Fruit fly (Drosophila melanogaster) whole organism, embryonic: ENCODE measurements around the gene Acp36DE.

ENCODE experiments used
- CG1024 ChIP-seq: fragments of 200-800 bp; sonication (Bioruptor generic); IDR thresholded peaks from 2 replicates; pipeline ENCODE4 v1.3.6; 2022; ENCODE audit warnings: missing biosample characterization, missing genetic modification characterization
- CG10267 ChIP-seq: fragments of 200-800 bp; sonication (Bioruptor generic); optimal IDR thresholded peaks from 2 replicates; lab custom pipeline; 2018; ENCODE audit warnings: missing biosample characterization, mild to moderate bottlenecking, missing genetic modification characterization, moderate library complexity
- CG10543 ChIP-seq: fragments of 200-800 bp; sonication (Bioruptor generic); optimal IDR thresholded peaks from 3 replicates; lab custom pipeline; 2017; ENCODE audit warnings: missing biosample characterization, mild to moderate bottlenecking, missing genetic modification characterization, moderate library complexity
- CG12155 ChIP-seq: fragments of 200-800 bp; sonication (Bioruptor generic); optimal IDR thresholded peaks from 3 replicates; lab custom pipeline; 2016; ENCODE audit warnings: missing biosample characterization, missing genetic modification characterization
- CG12219 ChIP-seq: fragments of 200-800 bp; sonication (Bioruptor generic); optimal IDR thresholded peaks from 3 replicates; lab custom pipeline; 2018; ENCODE audit warnings: missing biosample characterization, mild to moderate bottlenecking, missing genetic modification characterization
- CG14860 ChIP-seq: fragments of 200-800 bp; sonication (Bioruptor generic); IDR thresholded peaks from 3 replicates; pipeline ENCODE4 v1.3.6; 2022; ENCODE audit warnings: missing biosample characterization, missing genetic modification characterization; ENCODE audit not compliant: partially characterized antibody
- CG15514 ChIP-seq: fragments of 200-800 bp; sonication (Bioruptor generic); optimal IDR thresholded peaks from 3 replicates; lab custom pipeline; 2017; ENCODE audit warnings: missing biosample characterization, missing genetic modification characterization, mild to moderate bottlenecking, moderate library complexity, missing genetic modification reagents
- CG1602 ChIP-seq: fragments of 200-800 bp; sonication (Bioruptor generic); optimal IDR thresholded peaks from 3 replicates; lab custom pipeline; 2016; ENCODE audit warnings: missing biosample characterization, missing genetic modification characterization
- CG17359 ChIP-seq: fragments of 200-800 bp; sonication (Bioruptor generic); optimal IDR thresholded peaks from 3 replicates; lab custom pipeline; 2018; ENCODE audit warnings: missing biosample characterization, mild to moderate bottlenecking, missing genetic modification characterization, moderate library complexity
- CG1832 ChIP-seq: fragments of 200-800 bp; sonication (Bioruptor generic); optimal IDR thresholded peaks from 2 replicates; lab custom pipeline; 2017; ENCODE audit warnings: missing biosample characterization, mild to moderate bottlenecking, missing genetic modification characterization, inconsistent platforms
- CG2116 ChIP-seq: fragments of 200-800 bp; sonication (Bioruptor generic); optimal IDR thresholded peaks from 3 replicates; lab custom pipeline; 2018; ENCODE audit warnings: missing biosample characterization, mild to moderate bottlenecking, missing genetic modification characterization
- CG2678 ChIP-seq: fragments of 200-800 bp; sonication (Bioruptor generic); optimal IDR thresholded peaks from 3 replicates; lab custom pipeline; 2019; ENCODE audit warnings: missing biosample characterization, mild to moderate bottlenecking, missing genetic modification characterization, moderate library complexity
- CG3995 ChIP-seq: fragments of 200-800 bp; sonication (Bioruptor generic); optimal IDR thresholded peaks from 3 replicates; lab custom pipeline; 2016; ENCODE audit warnings: missing biosample characterization, missing genetic modification characterization
- CG4730 ChIP-seq: fragments of 200-800 bp; sonication (Bioruptor generic); IDR thresholded peaks from 2 replicates; pipeline ENCODE4 v1.3.6; 2022; ENCODE audit warnings: missing biosample characterization, missing genetic modification characterization
- CG5245 ChIP-seq: fragments of 200-800 bp; sonication (Bioruptor generic); optimal IDR thresholded peaks from 3 replicates; lab custom pipeline; 2016; ENCODE audit warnings: missing biosample characterization, missing genetic modification characterization
- CG6272 ChIP-seq: fragments of 200-800 bp; sonication (Bioruptor generic); IDR thresholded peaks from 2 replicates; pipeline ENCODE4 v1.3.6; 2022; ENCODE audit warnings: missing biosample characterization, missing genetic modification characterization
- CG7987 ChIP-seq: fragments of 200-800 bp; sonication (Bioruptor generic); optimal IDR thresholded peaks from 2 replicates; lab custom pipeline; 2018; ENCODE audit warnings: missing biosample characterization, mild to moderate bottlenecking, missing genetic modification characterization, moderate library complexity
- CrebB ChIP-seq: fragments of 200-800 bp; sonication (Bioruptor generic); optimal IDR thresholded peaks from 3 replicates; lab custom pipeline; 2018; ENCODE audit warnings: missing biosample characterization, mild to moderate bottlenecking, missing genetic modification characterization
- Dad ChIP-seq: fragments of 200-800 bp; sonication (Bioruptor generic); optimal IDR thresholded peaks from 3 replicates; lab custom pipeline; 2016; ENCODE audit warnings: missing biosample characterization, missing genetic modification characterization
- Eip74EF ChIP-seq, 2 experiments: fragments of 200-800 bp in 1 of 2; fragments of >200 bp in 1 of 2; sonication (Bioruptor generic) in 1 of 2; optimal IDR thresholded peaks; 2 replicates each; lab custom pipeline; 2017 to 2019; ENCODE audit warnings: missing biosample characterization in 2 of 2, missing genetic modification characterization in 2 of 2, mild to moderate bottlenecking in 1 of 2, moderate library complexity in 1 of 2
- Fer3 ChIP-seq: fragments of 200-800 bp; sonication (Bioruptor generic); optimal IDR thresholded peaks from 2 replicates; lab custom pipeline; 2018; ENCODE audit warnings: missing biosample characterization, mild to moderate bottlenecking, missing genetic modification characterization, moderate library complexity
- Gug ChIP-seq: fragments of 200-800 bp; sonication (Bioruptor generic); IDR thresholded peaks from 4 replicates; pipeline ENCODE4 v1.3.6; 2022; ENCODE audit warnings: missing biosample characterization, missing genetic modification characterization
- HLH54F ChIP-seq: fragments of 200-800 bp; sonication (Bioruptor generic); optimal IDR thresholded peaks from 3 replicates; lab custom pipeline; 2016; ENCODE audit warnings: missing biosample characterization, missing genetic modification characterization
- MTF-1 ChIP-seq: fragments of 200-800 bp; sonication (Bioruptor generic); optimal IDR thresholded peaks from 2 replicates; lab custom pipeline; 2018; ENCODE audit warnings: missing biosample characterization, mild to moderate bottlenecking, missing genetic modification characterization, borderline replicate concordance
- Mrtf ChIP-seq: fragments of 200-800 bp; sonication (Bioruptor generic); IDR thresholded peaks from 3 replicates; pipeline ENCODE4 v1.3.6; 2022; ENCODE audit warnings: missing biosample characterization, missing genetic modification characterization
- Myb ChIP-seq: fragments of 200-800 bp; sonication (Bioruptor generic); optimal IDR thresholded peaks from 2 replicates; lab custom pipeline; 2016; ENCODE audit warnings: missing biosample characterization, missing genetic modification characterization
- Oaz ChIP-seq: fragments of 200-800 bp; sonication (Bioruptor generic); IDR thresholded peaks from 2 replicates; pipeline ENCODE4 v1.3.6; 2022; ENCODE audit warnings: missing biosample characterization, missing genetic modification characterization
- TFAM ChIP-seq: fragments of 200-800 bp; sonication (Bioruptor generic); optimal IDR thresholded peaks from 2 replicates; lab custom pipeline; 2017; ENCODE audit warnings: missing biosample characterization, missing genetic modification characterization, inconsistent platforms
- aop ChIP-seq: fragments of 200-800 bp; sonication (Bioruptor generic); IDR thresholded peaks from 2 replicates; pipeline ENCODE4 v1.3.6; 2022; ENCODE audit warnings: missing biosample characterization, missing genetic modification characterization
- ato ChIP-seq: fragments of 200-800 bp; sonication (Bioruptor generic); IDR thresholded peaks from 2 replicates; pipeline ENCODE4 v1.3.6; 2022; ENCODE audit warnings: missing biosample characterization, missing genetic modification characterization; ENCODE audit not compliant: partially characterized antibody
- cad ChIP-seq: fragments of >200 bp; optimal IDR thresholded peaks from 2 replicates; lab custom pipeline; 2017; ENCODE audit warnings: missing biosample characterization, missing genetic modification characterization
- chn ChIP-seq: fragments of 200-800 bp; sonication (Bioruptor generic); optimal IDR thresholded peaks from 2 replicates; lab custom pipeline; 2016; ENCODE audit warnings: missing biosample characterization, missing genetic modification characterization
- emc ChIP-seq: fragments of 200-800 bp; sonication (Bioruptor generic); optimal IDR thresholded peaks from 2 replicates; lab custom pipeline; 2016; ENCODE audit warnings: missing biosample characterization, missing genetic modification characterization
- fd3F ChIP-seq: fragments of 200-800 bp; sonication (Bioruptor generic); optimal IDR thresholded peaks from 2 replicates; lab custom pipeline; 2018; ENCODE audit warnings: missing biosample characterization, mild to moderate bottlenecking, missing genetic modification characterization, moderate library complexity
- fd64A ChIP-seq: fragments of 200-800 bp; sonication (Bioruptor generic); optimal IDR thresholded peaks from 3 replicates; lab custom pipeline; 2018; ENCODE audit warnings: missing biosample characterization, mild to moderate bottlenecking, missing genetic modification characterization
- grn ChIP-seq: fragments of 200-800 bp; sonication (Bioruptor generic); optimal IDR thresholded peaks from 3 replicates; lab custom pipeline; 2017; ENCODE audit warnings: missing biosample characterization, missing genetic modification characterization
- gt ChIP-seq: fragments of 200-800 bp; sonication (Bioruptor generic); IDR thresholded peaks from 2 replicates; pipeline ENCODE4 v1.3.6; 2022; ENCODE audit warnings: missing biosample characterization, missing genetic modification characterization
- her ChIP-seq: fragments of 200-800 bp; sonication (Bioruptor generic); optimal IDR thresholded peaks from 2 replicates; lab custom pipeline; 2016; ENCODE audit warnings: missing biosample characterization, missing genetic modification characterization
- kah ChIP-seq: fragments of 200-800 bp; sonication (Bioruptor generic); optimal IDR thresholded peaks from 2 replicates; lab custom pipeline; 2018; ENCODE audit warnings: missing biosample characterization, mild to moderate bottlenecking, missing genetic modification characterization
- lab ChIP-seq: fragments of 200-800 bp; sonication (Bioruptor generic); optimal IDR thresholded peaks from 3 replicates; lab custom pipeline; 2017; ENCODE audit warnings: missing biosample characterization, missing genetic modification characterization, mild to moderate bottlenecking, moderate library complexity, missing genetic modification reagents
- mld ChIP-seq: fragments of 200-800 bp; sonication (Bioruptor generic); IDR thresholded peaks from 3 replicates; pipeline ENCODE4 v1.3.6; 2022; ENCODE audit warnings: missing biosample characterization, missing genetic modification characterization; ENCODE audit not compliant: partially characterized antibody
- pb ChIP-seq: fragments of 200-800 bp; sonication (Bioruptor generic); optimal IDR thresholded peaks from 3 replicates; lab custom pipeline; 2016; ENCODE audit warnings: missing biosample characterization, missing genetic modification characterization
- pfk ChIP-seq: fragments of 200-800 bp; sonication (Bioruptor generic); optimal IDR thresholded peaks from 2 replicates; lab custom pipeline; 2018; ENCODE audit warnings: missing biosample characterization, mild to moderate bottlenecking, missing genetic modification characterization, moderate library complexity
- pho ChIP-seq: fragments of 200-800 bp; sonication (Bioruptor generic); optimal IDR thresholded peaks from 2 replicates; lab custom pipeline; 2016; ENCODE audit warnings: missing biosample characterization, missing genetic modification characterization
- pita ChIP-seq: fragments of 200-800 bp; sonication (Bioruptor generic); optimal IDR thresholded peaks from 2 replicates; lab custom pipeline; 2017; ENCODE audit warnings: missing biosample characterization, mild to moderate bottlenecking, missing genetic modification characterization
- prd ChIP-seq, 3 experiments: fragments of >200 bp in 2 of 3; fragments of 200-800 bp in 1 of 3; sonication (Bioruptor generic) in 1 of 3; optimal IDR thresholded peaks in 2 of 3; IDR thresholded peaks in 1 of 3; 2 replicates in 2 of 3; 3 replicates in 1 of 3; pipeline versions ENCODE4 v1.3.6 to Lab custom; 2017 to 2022; ENCODE audit warnings: missing biosample characterization in 1 of 3, missing genetic modification characterization in 1 of 3
- sc ChIP-seq, 3 experiments: fragments of >200 bp in 2 of 3; fragments of 200-800 bp in 1 of 3; sonication (Bioruptor generic) in 1 of 3; optimal IDR thresholded peaks; 2 replicates in 2 of 3; 3 replicates in 1 of 3; lab custom pipeline; 2017; ENCODE audit warnings: mild to moderate bottlenecking in 1 of 3, missing biosample characterization in 1 of 3, missing genetic modification characterization in 1 of 3, missing genetic modification reagents in 1 of 3
- trem ChIP-seq: fragments of 200-800 bp; optimal IDR thresholded peaks from 3 replicates; lab custom pipeline; 2019; ENCODE audit warnings: missing biosample characterization, mild to moderate bottlenecking, missing genetic modification characterization, moderate library complexity
- ttk ChIP-seq: fragments of 200-800 bp; sonication (Bioruptor generic); IDR thresholded peaks from 2 replicates; pipeline ENCODE4 v2.1.2; 2022; ENCODE audit warnings: missing biosample characterization, missing genetic modification characterization
- tx ChIP-seq: fragments of 200-800 bp; sonication (Bioruptor generic); optimal IDR thresholded peaks from 2 replicates; lab custom pipeline; 2016; ENCODE audit warnings: missing biosample characterization, missing genetic modification characterization

The Acp36DE gene

DNA sequence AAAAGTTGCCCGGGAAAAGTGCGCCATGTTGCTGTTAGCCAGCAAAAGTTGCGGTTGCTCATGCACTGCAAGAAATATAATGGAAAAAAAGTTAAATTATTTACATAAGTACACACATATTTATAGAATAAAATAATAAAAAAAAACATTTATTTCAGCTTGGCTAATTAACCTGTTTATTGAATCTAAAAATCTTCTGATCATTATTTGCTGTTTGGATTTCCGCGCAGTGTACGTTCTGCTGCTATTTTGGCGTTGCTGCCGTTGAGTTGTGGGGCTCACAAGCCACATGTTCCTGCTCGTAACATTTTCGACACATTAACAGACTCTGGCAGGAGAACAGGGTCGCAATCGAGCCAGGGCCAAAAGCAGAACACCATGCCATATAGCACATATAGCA lies 48.3 kb downstream of the Acp36DE start (continued):
- TF ChIP-seq trem (tag; lab: Kevin White, UChicago) (peak; percentile 44), aop (no peak), CG1602 (GFP tag; lab: Kevin White, UChicago) (peak; percentile 27), CG2116 (GFP tag; lab: Kevin White, UChicago) (peak; percentile 23), gt (GFP tag; lab: Robert Waterston, UW) (no peak), CG6272 (GFP tag; lab: Robert Waterston, UW) (0 out of 2 replicates have a peak, but pooled peaks have one; percentile 19), TFAM (GFP tag; lab: Kevin White, UChicago) (no peak), cad (GFP tag; lab: Kevin White, UChicago) (no peak), emc (no peak), kah (GFP tag; lab: Kevin White, UChicago) (peak; percentile 1), pfk (no peak), Myb (GFP tag; lab: Kevin White, UChicago) (no peak), CG15514 (GFP tag; lab: Kevin White, UChicago) (no peak), CG5245 (GFP tag; lab: Kevin White, UChicago) (no peak), Fer3 (tag; lab: Kevin White, UChicago) (peak; percentile 49), Gug (GFP tag; lab: Robert Waterston, UW) (no peak), CG1832 (GFP tag; lab: Kevin White, UChicago) (no peak), pita (GFP tag; lab: Kevin White, UChicago) (no peak), CG10543 (no peak), CG1024 (GFP tag; lab: Robert Waterston, UW) (no peak), CG12155 (GFP tag; lab: Kevin White, UChicago) (peak; percentile 46), Dad (no peak), CrebB (tag; lab: Kevin White, UChicago) (no peak), ttk (peak; percentile 53; the same call in 1 of the 2 replicates), CG17359 (tag; lab: Kevin White, UChicago) (peak; percentile 73), fd3F (GFP tag; lab: Kevin White, UChicago) (no peak), pho (no peak), MTF-1 (peak; percentile 40), her (GFP tag; lab: Kevin White, UChicago) (no peak), Mrtf (GFP tag; lab: Robert Waterston, UW) (no peak), CG2678 (peak; percentile 72), pb (no peak), HLH54F (GFP tag; lab: Kevin White, UChicago) (no peak), CG10267 (tag; lab: Kevin White, UChicago) (peak; percentile 59), fd64A (peak; percentile 24), chn (GFP tag; lab: Kevin White, UChicago) (no peak), prd (optimal IDR thresholded peaks at IDR 0.05; lab: Kevin White, UChicago) (no peak), prd (GFP tag; IDR thresholded peaks at IDR 0.05; lab: Robert Waterston, UW) (peak; percentile 70; the same call in 2 of the 3 replicates), lab (GFP tag; lab: Kevin White, UChicago) (peak; percentile 60), CG4730 (GFP tag; lab: Robert Waterston, UW) (no peak), mld (no peak), CG14860 (GFP tag; lab: Robert Waterston, UW) (no peak), CG12219 (GFP tag; lab: Kevin White, UChicago) (peak; percentile 24), Oaz (GFP tag; lab: Robert Waterston, UW) (no peak), grn (GFP tag; lab: Kevin White, UChicago) (no peak), ato (GFP tag; lab: Robert Waterston, UW) (no peak), Eip74EF (GFP tag; optimal IDR thresholded peaks at IDR 0.05; lab: Kevin White, UChicago) (peak in 1 of 2 experiments; percentile 25), CG7987 (GFP tag; lab: Kevin White, UChicago) (no peak), tx (GFP tag; lab: Kevin White, UChicago) (no peak), CG3995 (no peak), sc (optimal IDR thresholded peaks at IDR 0.05; lab: Kevin White, UChicago) (no peak), sc (GFP tag; optimal IDR thresholded peaks at IDR 0.05; lab: Kevin White, UChicago) (peak; percentile 68)
